Worm (Caenorhabditis elegans) whole organism, L4 larva: ENCODE data around the gene nspc-20.

Experiments
- D1046.2 ChIP-seq: fragments of 200-800 bp; sonication (Bioruptor generic); IDR thresholded peaks from 2 replicates; pipeline ENCODE4 v1.3.6; 2022; ENCODE audit warnings: missing genetic modification characterization, missing compliant biosample characterization
- F10B5.3 ChIP-seq: sonication (generic microtip); optimal IDR thresholded peaks from 2 replicates; lab custom pipeline; 2016; ENCODE audit warnings: mild to moderate bottlenecking, missing genetic modification characterization, missing compliant biosample characterization
- F44E2.7 ChIP-seq: fragments of 200-800 bp; sonication (Bioruptor generic); IDR thresholded peaks from 2 replicates; pipeline ENCODE4 v2.1.2; 2022; ENCODE audit warnings: missing genetic modification characterization, missing compliant biosample characterization
- F49E8.2 ChIP-seq: sonication (generic microtip); optimal IDR thresholded peaks from 2 replicates; lab custom pipeline; 2016; ENCODE audit warnings: missing compliant biosample characterization, mild to moderate bottlenecking, missing genetic modification characterization, borderline replicate concordance
- R02D3.7 ChIP-seq: fragments of 150-350 bp; sonication (generic microtip); optimal IDR thresholded peaks from 3 replicates; lab custom pipeline; 2014; ENCODE audit warnings: missing biosample characterization, missing genetic modification characterization
- T20F7.1 ChIP-seq: fragments of 200-800 bp; sonication (Bioruptor generic); optimal IDR thresholded peaks from 2 replicates; lab custom pipeline; 2018; ENCODE audit warnings: mild to moderate bottlenecking, missing genetic modification characterization, missing compliant biosample characterization
- Y105C5A.15 ChIP-seq: fragments of 200-800 bp; sonication (Bioruptor generic); IDR thresholded peaks from 2 replicates; pipeline ENCODE4 v1.3.6; 2022; ENCODE audit warnings: missing genetic modification characterization, missing compliant biosample characterization
- Y75B8A.6 ChIP-seq: fragments of 200-800 bp; sonication (Bioruptor generic); IDR thresholded peaks from 2 replicates; pipeline ENCODE4 v1.3.6; 2022; ENCODE audit warnings: missing genetic modification reagents, missing genetic modification characterization, missing compliant biosample characterization
- ZK337.2 ChIP-seq: fragments of 200-800 bp; sonication (Bioruptor generic); IDR thresholded peaks from 2 replicates; pipeline ENCODE4 v1.3.6; 2022; ENCODE audit warnings: missing genetic modification reagents, missing genetic modification characterization, missing compliant biosample characterization
- ZK546.5 ChIP-seq, 2 experiments: sonication (generic microtip); optimal IDR thresholded peaks; 2 replicates each; lab custom pipeline; 2017; ENCODE audit warnings: missing biosample characterization in 2 of 2, missing genetic modification characterization in 2 of 2
- aha-1 ChIP-seq: fragments of 150-350 bp; peaks from one replicate; lab custom pipeline; 2014; ENCODE audit warnings: missing biosample characterization, missing genetic modification characterization
- arid-1 ChIP-seq: fragments of 200-800 bp; sonication (Bioruptor generic); conservative IDR thresholded peaks from 2 replicates; pipeline ENCODE4 v1.3.6; 2022; ENCODE audit warnings: missing genetic modification reagents, missing genetic modification characterization, missing compliant biosample characterization
- attf-4 ChIP-seq: sonication (generic microtip); optimal IDR thresholded peaks from 3 replicates; lab custom pipeline; 2017; ENCODE audit warnings: missing biosample characterization, missing genetic modification characterization
- ceh-28 ChIP-seq: fragments of 150-350 bp; optimal IDR thresholded peaks from 2 replicates; lab custom pipeline; 2014; ENCODE audit warnings: missing biosample characterization, missing genetic modification reagents, missing genetic modification characterization
- ceh-32 ChIP-seq: sonication (generic microtip); optimal IDR thresholded peaks from 2 replicates; lab custom pipeline; 2016; ENCODE audit warnings: mild to moderate bottlenecking, missing genetic modification characterization, missing compliant biosample characterization; ENCODE audit not compliant: poor library complexity
- ceh-82 ChIP-seq: sonication (generic microtip); optimal IDR thresholded peaks from 2 replicates; lab custom pipeline; 2017; ENCODE audit warnings: missing biosample characterization, missing genetic modification characterization
- ces-1 ChIP-seq: fragments of 150-350 bp; sonication (generic microtip); optimal IDR thresholded peaks from 4 replicates; lab custom pipeline; 2014; ENCODE audit warnings: missing biosample characterization, missing genetic modification reagents, missing genetic modification characterization
- ctbp-1 ChIP-seq: fragments of 200-800 bp; sonication (Bioruptor generic); IDR thresholded peaks from 2 replicates; pipeline ENCODE4 v1.3.6; 2022; ENCODE audit warnings: missing genetic modification reagents, missing genetic modification characterization, missing compliant biosample characterization
- daf-12 ChIP-seq: fragments of 150-350 bp; optimal IDR thresholded peaks from 2 replicates; lab custom pipeline; 2014; ENCODE audit warnings: missing biosample characterization, missing genetic modification reagents, missing genetic modification characterization
- daf-19 ChIP-seq: fragments of 200-800 bp; sonication (Bioruptor generic); conservative IDR thresholded peaks from 2 replicates; pipeline ENCODE4 v1.3.6; 2022; ENCODE audit warnings: missing genetic modification characterization, missing compliant biosample characterization
- dmd-8 ChIP-seq: fragments of 200-800 bp; sonication (Bioruptor generic); IDR thresholded peaks from 2 replicates; pipeline ENCODE4 v1.3.6; 2022; ENCODE audit warnings: missing genetic modification characterization, missing compliant biosample characterization
- dmd-9 ChIP-seq: fragments of 200-800 bp; sonication (Bioruptor generic); IDR thresholded peaks from 2 replicates; pipeline ENCODE4 v1.3.6; 2022; ENCODE audit warnings: missing genetic modification reagents, missing genetic modification characterization, missing compliant biosample characterization
- dpl-1 ChIP-seq: fragments of 150-350 bp; optimal IDR thresholded peaks from 2 replicates; lab custom pipeline; 2014; ENCODE audit warnings: missing biosample characterization, missing genetic modification reagents, missing genetic modification characterization
- duxl-1 ChIP-seq: sonication (generic microtip); optimal IDR thresholded peaks from 2 replicates; lab custom pipeline; 2016; ENCODE audit warnings: mild to moderate bottlenecking, missing genetic modification characterization, moderate library complexity, missing compliant biosample characterization; ENCODE audit not compliant: poor library complexity
- gei-8 ChIP-seq: fragments of 200-800 bp; sonication (Bioruptor generic); optimal IDR thresholded peaks from 2 replicates; lab custom pipeline; 2018; ENCODE audit warnings: mild to moderate bottlenecking, missing genetic modification characterization, missing compliant biosample characterization
- hif-1 ChIP-seq, 2 experiments: sonication (generic microtip); optimal IDR thresholded peaks; 2 replicates each; lab custom pipeline; 2016 to 2017; ENCODE audit warnings: missing compliant biosample characterization in 2 of 2, missing genetic modification characterization in 2 of 2, missing genetic modification reagents in 2 of 2, missing genotype in 2 of 2, mild to moderate bottlenecking in 1 of 2
- hlh-11 ChIP-seq: fragments of 200-800 bp; sonication (Bioruptor generic); optimal IDR thresholded peaks from 2 replicates; lab custom pipeline; 2018; ENCODE audit warnings: mild to moderate bottlenecking, missing genetic modification characterization, missing compliant biosample characterization
- jun-1 ChIP-seq: fragments of 150-350 bp; optimal IDR thresholded peaks from 2 replicates; lab custom pipeline; 2014; ENCODE audit warnings: missing biosample characterization, missing genetic modification reagents, missing genetic modification characterization
- lin-1 ChIP-seq: fragments of 200-800 bp; sonication (Bioruptor generic); IDR thresholded peaks from 2 replicates; pipeline ENCODE4 v1.3.6; 2022; ENCODE audit warnings: missing genetic modification reagents, missing genetic modification characterization, missing compliant biosample characterization
- lin-38 ChIP-seq: fragments of 200-800 bp; sonication (Bioruptor generic); IDR thresholded peaks from 2 replicates; pipeline ENCODE4 v1.3.6; 2022; ENCODE audit warnings: missing genetic modification reagents, missing genetic modification characterization, missing compliant biosample characterization
- madf-5 ChIP-seq, 2 experiments: fragments of 200-800 bp; sonication (Bioruptor generic); IDR thresholded peaks; 2 replicates each; pipeline ENCODE4 v1.3.6; 2022; ENCODE audit warnings: missing compliant biosample characterization in 2 of 2, missing genetic modification characterization in 2 of 2
- nhr-102 ChIP-seq: sonication (generic microtip); optimal IDR thresholded peaks from 2 replicates; lab custom pipeline; 2016; ENCODE audit warnings: mild to moderate bottlenecking, missing genetic modification characterization, moderate library complexity, missing compliant biosample characterization
- nhr-111 ChIP-seq: fragments of 200-800 bp; sonication (Bioruptor generic); optimal IDR thresholded peaks from 2 replicates; lab custom pipeline; 2018; ENCODE audit warnings: mild to moderate bottlenecking, missing genetic modification characterization, missing compliant biosample characterization
- nhr-28 ChIP-seq: fragments of 150-350 bp; optimal IDR thresholded peaks from 2 replicates; lab custom pipeline; 2014; ENCODE audit warnings: missing biosample characterization, missing genetic modification characterization
- nhr-42 ChIP-seq: fragments of 200-800 bp; sonication (Bioruptor generic); IDR thresholded peaks from 2 replicates; pipeline ENCODE4 v1.3.6; 2022; ENCODE audit warnings: missing genetic modification characterization, missing compliant biosample characterization
- nhr-48 ChIP-seq: sonication (generic microtip); optimal IDR thresholded peaks from 2 replicates; lab custom pipeline; 2016; ENCODE audit warnings: mild to moderate bottlenecking, missing genetic modification characterization, missing compliant biosample characterization
- nhr-77 ChIP-seq: fragments of 150-350 bp; optimal IDR thresholded peaks from 2 replicates; lab custom pipeline; 2014; ENCODE audit warnings: missing biosample characterization, missing genetic modification characterization
- pha-4 ChIP-seq, 2 experiments: fragments of 150-350 bp in 1 of 2; fragments of 200-800 bp in 1 of 2; sonication (Bioruptor generic) in 1 of 2; IDR thresholded peaks in 1 of 2; optimal IDR thresholded peaks in 1 of 2; 2 replicates each; pipeline versions ENCODE4 v1.3.6 to Lab custom; 2014 to 2022; ENCODE audit warnings: missing genetic modification characterization in 2 of 2, missing genetic modification reagents in 2 of 2, missing biosample characterization in 1 of 2, missing compliant biosample characterization in 1 of 2
- saeg-2 ChIP-seq: fragments of 200-800 bp; sonication (Bioruptor generic); IDR thresholded peaks from 2 replicates; pipeline ENCODE4 v1.3.6; 2022; ENCODE audit warnings: missing genetic modification reagents, missing genetic modification characterization, missing compliant biosample characterization
- set-16 ChIP-seq: fragments of 200-800 bp; sonication (Bioruptor generic); IDR thresholded peaks from 2 replicates; pipeline ENCODE4 v1.3.6; 2022; ENCODE audit warnings: missing genetic modification reagents, missing genetic modification characterization, missing compliant biosample characterization
- snpc-4 ChIP-seq: fragments of 150-350 bp; optimal IDR thresholded peaks from 2 replicates; lab custom pipeline; 2014; ENCODE audit warnings: missing biosample characterization, missing genetic modification characterization
- spr-1 ChIP-seq: sonication (generic microtip); optimal IDR thresholded peaks from 2 replicates; lab custom pipeline; 2016; ENCODE audit warnings: mild to moderate bottlenecking, missing genetic modification characterization, missing compliant biosample characterization
- tra-1 ChIP-seq: fragments of 200-800 bp; sonication (Bioruptor generic); IDR thresholded peaks from 2 replicates; pipeline ENCODE4 v1.3.6; 2022; ENCODE audit warnings: missing genetic modification reagents, missing genetic modification characterization, missing compliant biosample characterization
- unc-39 ChIP-seq: sonication (generic microtip); optimal IDR thresholded peaks from 2 replicates; lab custom pipeline; 2017; ENCODE audit warnings: missing biosample characterization, missing genetic modification characterization
- zfp-2 ChIP-seq: sonication (generic microtip); optimal IDR thresholded peaks from 2 replicates; lab custom pipeline; 2016; ENCODE audit warnings: mild to moderate bottlenecking, missing genetic modification characterization, missing compliant biosample characterization
- zip-2 ChIP-seq: fragments of 150-350 bp; optimal IDR thresholded peaks from 2 replicates; lab custom pipeline; 2014; ENCODE audit warnings: missing biosample characterization, missing genetic modification characterization
- ztf-11 ChIP-seq: fragments of 150-350 bp; optimal IDR thresholded peaks from 2 replicates; lab custom pipeline; 2014; ENCODE audit warnings: missing biosample characterization, missing genetic modification characterization
- ztf-7 ChIP-seq: fragments of 150-350 bp; optimal IDR thresholded peaks from 2 replicates; lab custom pipeline; 2014; ENCODE audit warnings: missing biosample characterization, missing genetic modification characterization

Gene nspc-20

DNA sequence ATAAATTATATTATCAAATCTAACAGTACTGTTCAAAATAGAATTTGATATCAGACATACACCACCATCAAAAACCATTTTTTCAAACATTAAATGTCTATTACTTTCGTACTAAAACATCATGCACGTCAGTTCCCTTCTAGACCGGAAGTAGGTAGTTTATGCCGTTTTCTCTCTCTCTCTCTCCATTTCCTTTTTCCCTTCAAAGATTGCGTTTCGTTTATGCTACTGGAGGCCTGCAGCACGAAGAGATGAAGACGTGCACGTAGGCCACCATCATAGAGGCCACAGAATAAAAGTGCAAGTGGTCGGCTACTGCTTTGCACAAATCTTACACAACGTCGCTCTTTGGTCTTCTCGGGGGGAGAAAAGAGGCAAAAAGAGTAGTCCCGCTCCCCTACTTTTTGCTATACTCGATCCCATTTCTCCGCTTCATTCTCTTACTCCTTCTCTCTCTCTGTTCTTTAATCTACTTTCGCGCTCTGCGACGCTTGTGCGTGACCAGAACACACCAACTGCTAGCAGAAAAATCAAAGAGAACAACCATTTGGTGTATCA is 31.5 kb upstream of the nspc-20 start (continued):
- TF ChIP-seq hif-1 (tag; optimal IDR thresholded peaks at IDR 0.05; lab: Kevin White, UChicago) (peak; percentile 49 to 98), daf-12 (no peak), D1046.2 (no peak), nhr-28 (tag; lab: Kevin White, UChicago) (peak; percentile 18), T20F7.1 (GFP tag; lab: Kevin White, UChicago) (no peak), dmd-9 (GFP tag; lab: Robert Waterston, UW) (no peak), daf-19 (GFP tag; lab: Robert Waterston, UW) (no peak), ces-1 (GFP tag; lab: Kevin White, UChicago) (peak; percentile 42), R02D3.7 (no peak), snpc-4 (no peak), nhr-77 (tag; lab: Kevin White, UChicago) (no peak), dmd-8 (GFP tag; lab: Robert Waterston, UW) (0 out of 2 replicates have a peak, but pooled peaks have one; percentile 56)

DNA sequence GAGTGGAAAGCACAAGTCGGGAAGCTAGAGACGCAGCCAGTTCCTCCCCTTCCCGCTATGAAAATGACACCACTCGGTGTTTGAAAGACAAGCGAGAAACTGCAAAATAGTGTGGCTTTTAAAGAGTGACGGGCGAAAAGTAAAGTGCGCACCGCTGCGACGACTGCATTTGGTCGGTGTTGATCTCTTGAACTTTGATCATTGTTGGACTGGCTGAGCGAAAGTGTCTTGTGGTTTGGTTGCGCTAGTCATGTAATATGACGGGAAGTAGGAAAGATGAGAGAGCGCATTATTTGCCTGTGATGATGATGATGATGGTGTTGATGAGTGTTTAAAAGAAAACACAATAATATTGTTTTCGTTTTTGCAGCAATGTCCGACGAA is 30.3 kb upstream of the nspc-20 start:
- no peak for TF ChIP-seq D1046.2
- TF ChIP-seq madf-5 (GFP tag; IDR thresholded peaks at IDR 0.05; lab: Robert Waterston, UW): no peak
- no peak for TF ChIP-seq unc-39 (tag; lab: Kevin White, UChicago)
- TF ChIP-seq nhr-77 (tag; lab: Kevin White, UChicago): peak; percentile 90
- TF ChIP-seq nhr-42 (GFP tag; lab: Robert Waterston, UW): peak; percentile 20; the same call in 1 of the 2 replicates
- TF ChIP-seq ceh-32 (tag; lab: Kevin White, UChicago): no peak
- TF ChIP-seq pha-4 (GFP tag; IDR thresholded peaks at IDR 0.05; lab: Robert Waterston, UW): peak; percentile 94
- TF ChIP-seq pha-4 (tag; optimal IDR thresholded peaks at IDR 0.05; lab: Kevin White, UChicago): peak; percentile 58
- peak; percentile 95 for TF ChIP-seq nhr-48 (tag; lab: Kevin White, UChicago)
- TF ChIP-seq T20F7.1 (GFP tag; lab: Kevin White, UChicago): peak; percentile 76
- peak; percentile 34 to 92 for TF ChIP-seq hif-1 (tag; optimal IDR thresholded peaks at IDR 0.05; lab: Kevin White, UChicago)
- peak; percentile 99 for TF ChIP-seq aha-1 (tag; lab: Kevin White, UChicago)
- TF ChIP-seq hlh-11 (tag; lab: Kevin White, UChicago): peak; percentile 98
- TF ChIP-seq ceh-82 (tag; lab: Kevin White, UChicago): no peak
- TF ChIP-seq ceh-28 (tag; lab: Kevin White, UChicago): no peak
- TF ChIP-seq lin-38: peak; percentile 54
- TF ChIP-seq dpl-1 (GFP tag; lab: Kevin White, UChicago): peak; percentile 61
- TF ChIP-seq gei-8 (GFP tag; lab: Kevin White, UChicago): peak; percentile 89
- TF ChIP-seq ctbp-1 (GFP tag; lab: Robert Waterston, UW): peak; percentile 90
- TF ChIP-seq tra-1 (GFP tag; lab: Robert Waterston, UW): peak; percentile 92
- TF ChIP-seq nhr-102 (tag; lab: Kevin White, UChicago): peak; percentile 89
- TF ChIP-seq set-16 (GFP tag; lab: Robert Waterston, UW): peak; percentile 49; the same call in 1 of the 2 replicates
- TF ChIP-seq Y105C5A.15 (GFP tag; lab: Robert Waterston, UW): no peak
- no peak for TF ChIP-seq attf-4 (tag; lab: Kevin White, UChicago)
- TF ChIP-seq F44E2.7 (GFP tag; lab: Robert Waterston, UW): no peak
- peak; percentile 36 for TF ChIP-seq zfp-2
- no peak for TF ChIP-seq F49E8.2
- peak; percentile 78; the same call in 1 of the 2 replicates for TF ChIP-seq saeg-2 (GFP tag; lab: Robert Waterston, UW)
- TF ChIP-seq spr-1: peak; percentile 63
- no peak for TF ChIP-seq ces-1 (GFP tag; lab: Kevin White, UChicago)
- TF ChIP-seq daf-12: no peak
- no peak for TF ChIP-seq nhr-111
- TF ChIP-seq snpc-4: no peak
- no peak for TF ChIP-seq ztf-11
- TF ChIP-seq ZK337.2: no peak
- TF ChIP-seq ZK546.5 (tag; optimal IDR thresholded peaks at IDR 0.05; lab: Kevin White, UChicago): no peak
- TF ChIP-seq F10B5.3 (tag; lab: Kevin White, UChicago): no peak
- TF ChIP-seq zip-2 (tag; lab: Kevin White, UChicago): peak; percentile 55
- TF ChIP-seq jun-1 (tag; lab: Kevin White, UChicago): peak; percentile 71
- peak; percentile 37 for TF ChIP-seq duxl-1 (tag; lab: Kevin White, UChicago)
- TF ChIP-seq Y75B8A.6 (GFP tag; lab: Robert Waterston, UW): no peak
- peak; percentile 65 for TF ChIP-seq ztf-7 (tag; lab: Kevin White, UChicago)
- TF ChIP-seq lin-1 (GFP tag; lab: Robert Waterston, UW): peak; percentile 92
- TF ChIP-seq arid-1 (GFP tag; lab: Robert Waterston, UW): peak; percentile 58; the same call in 1 of the 2 replicates
